Worm (Caenorhabditis elegans): ENCODE data around the gene zif-1.
A peak's percentile ranks its signal among the peaks of the same experiment; 100 is the strongest.

zif-1 gene

ce11 chrIII:8971255-8972020 is 31.1 kb upstream of the zif-1 start, which contains the start of the genes eif-3.D and R08D7.4 (continued):
- TF ChIP-seq lin-40 (tag; optimal IDR thresholded peaks at IDR 0.05) (peak; percentile 38), hrde-1 (tag; optimal IDR thresholded peaks at IDR 0.05; ENCODE audit: borderline replicate concordance) (no peak), sdz-38 (tag; optimal IDR thresholded peaks at IDR 0.05) (no peak), dpff-1 (tag; optimal IDR thresholded peaks at IDR 0.05) (no peak), lsl-1 (GFP tag; optimal IDR thresholded peaks at IDR 0.05) (peak; percentile 50), ama-1 (optimal IDR thresholded peaks at IDR 0.05) (no peak), ama-1 (GFP tag; optimal IDR thresholded peaks at IDR 0.05) (no peak), tbx-9 (tag; optimal IDR thresholded peaks at IDR 0.05; ENCODE audit: borderline replicate concordance) (no peak), attf-3 (GFP tag; conservative IDR thresholded peaks at IDR 0.05) (no peak), nhr-90 (tag; optimal IDR thresholded peaks at IDR 0.05) (no peak), madf-3 (GFP tag; IDR thresholded peaks at IDR 0.05) (no peak), K11D2.4 (GFP tag; IDR thresholded peaks at IDR 0.05) (no peak), snpc-1.3 (tag; optimal IDR thresholded peaks at IDR 0.05; ENCODE audit: insufficient read depth) (peak; percentile 33), nfyb-1 (GFP tag; IDR thresholded peaks at IDR 0.05) (no peak), hmg-1.2 (GFP tag; IDR thresholded peaks at IDR 0.05) (peak; percentile 38; the same call in 1 of the 2 replicates), ztf-25 (GFP tag; IDR thresholded peaks at IDR 0.05) (no peak), madf-6 (GFP tag; IDR thresholded peaks at IDR 0.05) (peak; percentile 38; the same call in 1 of the 2 replicates), hlh-12 (tag; optimal IDR thresholded peaks at IDR 0.05) (no peak), pbrm-1 (GFP tag; IDR thresholded peaks at IDR 0.05) (no peak), madf-8 (GFP tag; conservative IDR thresholded peaks at IDR 0.05) (no peak), dox-1 (GFP tag; IDR thresholded peaks at IDR 0.05) (peak; percentile 70), attf-6 (GFP tag; IDR thresholded peaks at IDR 0.05) (no peak), fkh-3 (tag; optimal IDR thresholded peaks at IDR 0.05) (no peak), rpc-1 (optimal IDR thresholded peaks at IDR 0.05) (no peak), rpc-1 (tag; optimal IDR thresholded peaks at IDR 0.05) (no peak), nhr-120 (GFP tag; IDR thresholded peaks at IDR 0.05) (no peak), ztf-3 (GFP tag; optimal IDR thresholded peaks at IDR 0.05) (no peak), F39B2.1 (GFP tag; IDR thresholded peaks at IDR 0.05) (no peak), snpc-1.1 (tag; optimal IDR thresholded peaks at IDR 0.05; ENCODE audit: insufficient read depth) (no peak), sea-2 (GFP tag; IDR thresholded peaks at IDR 0.05) (no peak), bed-1 (GFP tag; IDR thresholded peaks at IDR 0.05) (no peak), lir-1 (GFP tag; conservative IDR thresholded peaks at IDR 0.05) (no peak), die-1 (tag; optimal IDR thresholded peaks at IDR 0.05) (no peak), aptf-3 (GFP tag; IDR thresholded peaks at IDR 0.05) (no peak), aptf-2 (GFP tag; conservative IDR thresholded peaks at IDR 0.05) (no peak), ccch-3 (GFP tag; optimal IDR thresholded peaks at IDR 0.05) (no peak), F55B11.4 (tag; optimal IDR thresholded peaks at IDR 0.05; ENCODE audit: borderline replicate concordance, insufficient read depth) (no peak), akir-1 (GFP tag; optimal IDR thresholded peaks at IDR 0.05) (no peak), nhr-179 (tag; optimal IDR thresholded peaks at IDR 0.05) (no peak), ztf-22 (GFP tag; optimal IDR thresholded peaks at IDR 0.05) (no peak), Y56A3A.18 (GFP tag; IDR thresholded peaks at IDR 0.05) (no peak), nhr-27 (tag; optimal IDR thresholded peaks at IDR 0.05) (no peak), F57A8.1 (GFP tag; optimal IDR thresholded peaks at IDR 0.05) (no peak), F22D6.2 (tag; optimal IDR thresholded peaks at IDR 0.05) (no peak), hmg-20 (GFP tag; IDR thresholded peaks at IDR 0.05) (no peak), repo-1 (tag; optimal IDR thresholded peaks at IDR 0.05) (no peak), let-607 (tag; optimal IDR thresholded peaks at IDR 0.05) (peak in 1 of 2 experiments; percentile 30), cebp-2 (GFP tag; IDR thresholded peaks at IDR 0.05) (no peak)
